Worm (Caenorhabditis elegans) whole organism, L1 larva: Measurements from ENCODE around the gene srd-27.

ENCODE experiments used
- C04F5.9 ChIP-seq: sonication (generic microtip); optimal IDR thresholded peaks from 2 replicates; lab custom pipeline; 2016; ENCODE audit warnings: missing genetic modification characterization, missing compliant biosample characterization
- elt-2 ChIP-seq: sonication (generic microtip); optimal IDR thresholded peaks from 2 replicates; lab custom pipeline; 2016; ENCODE audit warnings: missing genetic modification characterization, mild to moderate bottlenecking, inconsistent platforms, missing compliant biosample characterization, missing genetic modification reagents
- elt-3 ChIP-seq, 6 experiments: fragments of 150-350 bp in 1 of 6; sonication (generic microtip); optimal IDR thresholded peaks; 2 replicates each; lab custom pipeline; 2017 to 2018; ENCODE audit warnings: missing biosample characterization in 6 of 6, missing genetic modification characterization in 6 of 6, inconsistent platforms in 1 of 6
- isw-1 ChIP-seq: fragments of 200-800 bp; sonication (Bioruptor generic); IDR thresholded peaks from 2 replicates; pipeline ENCODE4 v1.3.6; 2022; ENCODE audit warnings: missing genetic modification characterization, missing compliant biosample characterization
- mdl-1 ChIP-seq, 2 experiments: fragments of 150-350 bp; optimal IDR thresholded peaks; 2 replicates each; lab custom pipeline; 2014 to 2017; ENCODE audit warnings: missing biosample characterization in 2 of 2, missing genetic modification characterization in 2 of 2, inconsistent platforms in 1 of 2
- nhr-12 ChIP-seq: sonication (generic microtip); optimal IDR thresholded peaks from 2 replicates; lab custom pipeline; 2017; ENCODE audit warnings: missing biosample characterization, missing genetic modification characterization
- snpc-4 ChIP-seq: fragments of 150-350 bp; optimal IDR thresholded peaks from 2 replicates; lab custom pipeline; 2014; ENCODE audit warnings: missing biosample characterization, missing genetic modification characterization
- tbx-2 ChIP-seq: sonication (generic microtip); optimal IDR thresholded peaks from 2 replicates; lab custom pipeline; 2016; ENCODE audit warnings: missing genetic modification characterization, missing compliant biosample characterization
- ztf-4 ChIP-seq: fragments of 150-350 bp; optimal IDR thresholded peaks from 2 replicates; lab custom pipeline; 2014; ENCODE audit warnings: missing biosample characterization, missing genetic modification characterization

- no peak for TF ChIP-seq elt-3 (tag; optimal IDR thresholded peaks at IDR 0.05; lab: Kevin White, UChicago)
- TF ChIP-seq snpc-4 (tag; lab: Kevin White, UChicago), result no peak
- no peak for TF ChIP-seq C04F5.9
- no peak for TF ChIP-seq nhr-12 (tag; lab: Kevin White, UChicago)
- no peak for TF ChIP-seq isw-1
- no peak for TF ChIP-seq mdl-1 (tag; optimal IDR thresholded peaks at IDR 0.05; lab: Kevin White, UChicago)
- no peak for TF ChIP-seq ztf-4 (tag; lab: Kevin White, UChicago)
- no peak for TF ChIP-seq tbx-2 (tag; lab: Kevin White, UChicago)
- no peak for TF ChIP-seq elt-2
Measured at ce11 chrV:15817746-15818145, 14.6 kb downstream of the srd-27 start, which contains the start of gene abf-3.
